Fruit fly (Drosophila melanogaster) whole organism, embryonic: ENCODE data around the gene CG11695.

Experiments used
- Atf3 ChIP-seq: fragments of 200-800 bp; sonication (Bioruptor generic); optimal IDR thresholded peaks from 3 replicates; lab custom pipeline; 2016; ENCODE audit warnings: missing biosample characterization, missing genetic modification characterization
- Awh ChIP-seq: fragments of 200-800 bp; sonication (Bioruptor generic); IDR thresholded peaks from 2 replicates; pipeline ENCODE4, ENCODE4 v1.3.6; 2022; ENCODE audit warnings: missing biosample characterization, missing genetic modification characterization
- CG10321 ChIP-seq: fragments of 200-800 bp; sonication (Bioruptor generic); IDR thresholded peaks from 2 replicates; pipeline ENCODE4 v1.3.6; 2022; ENCODE audit warnings: missing biosample characterization, missing genetic modification characterization
- CG12071 ChIP-seq: fragments of 200-800 bp; sonication (Bioruptor generic); optimal IDR thresholded peaks from 3 replicates; lab custom pipeline; 2018; ENCODE audit warnings: missing biosample characterization, mild to moderate bottlenecking, missing genetic modification characterization
- CG14667 ChIP-seq: fragments of 200-800 bp; sonication (Bioruptor generic); IDR thresholded peaks from 2 replicates; pipeline ENCODE4 v1.3.6; 2022; ENCODE audit warnings: missing biosample characterization, missing genetic modification characterization
- CG14860 ChIP-seq: fragments of 200-800 bp; sonication (Bioruptor generic); IDR thresholded peaks from 3 replicates; pipeline ENCODE4 v1.3.6; 2022; ENCODE audit warnings: missing biosample characterization, missing genetic modification characterization; ENCODE audit not compliant: partially characterized antibody
- CG15601 ChIP-seq: fragments of 200-800 bp; sonication (Bioruptor generic); optimal IDR thresholded peaks from 3 replicates; lab custom pipeline; 2019; ENCODE audit warnings: missing biosample characterization, mild to moderate bottlenecking, missing genetic modification characterization, moderate library complexity
- CG18476 ChIP-seq: fragments of 200-800 bp; sonication (Bioruptor generic); optimal IDR thresholded peaks from 2 replicates; lab custom pipeline; 2016; ENCODE audit warnings: missing biosample characterization, mild to moderate bottlenecking, missing genetic modification characterization
- CG2889 ChIP-seq: fragments of 200-800 bp; sonication (Bioruptor generic); IDR thresholded peaks from 3 replicates; pipeline ENCODE4 v1.3.6; 2022; ENCODE audit warnings: missing biosample characterization, missing genetic modification characterization
- CG30403 ChIP-seq: fragments of 200-800 bp; sonication (Bioruptor generic); optimal IDR thresholded peaks from 3 replicates; lab custom pipeline; 2016; ENCODE audit warnings: missing biosample characterization, missing genetic modification characterization
- CG32767 ChIP-seq: fragments of 200-800 bp; sonication (Bioruptor generic); IDR thresholded peaks from 2 replicates; pipeline ENCODE4 v1.3.6; 2022; ENCODE audit warnings: missing biosample characterization, missing genetic modification characterization
- CG3838 ChIP-seq: fragments of 200-800 bp; sonication (Bioruptor generic); optimal IDR thresholded peaks from 3 replicates; lab custom pipeline; 2016; ENCODE audit warnings: missing biosample characterization, missing genetic modification characterization
- CG3995 ChIP-seq: fragments of 200-800 bp; sonication (Bioruptor generic); optimal IDR thresholded peaks from 3 replicates; lab custom pipeline; 2016; ENCODE audit warnings: missing biosample characterization, missing genetic modification characterization
- CG5953 ChIP-seq: fragments of 200-800 bp; sonication (Bioruptor generic); IDR thresholded peaks from 2 replicates; pipeline ENCODE4 v1.3.6; 2022; ENCODE audit warnings: missing biosample characterization, missing genetic modification characterization
- CG7987 ChIP-seq: fragments of 200-800 bp; sonication (Bioruptor generic); optimal IDR thresholded peaks from 2 replicates; lab custom pipeline; 2018; ENCODE audit warnings: missing biosample characterization, mild to moderate bottlenecking, missing genetic modification characterization, moderate library complexity
- CG8388 ChIP-seq: fragments of 200-800 bp; sonication (Bioruptor generic); optimal IDR thresholded peaks from 2 replicates; lab custom pipeline; 2019; ENCODE audit warnings: missing biosample characterization, mild to moderate bottlenecking, missing genetic modification characterization, moderate library complexity
- CG9215 ChIP-seq: fragments of 200-800 bp; sonication (Bioruptor generic); IDR thresholded peaks from 2 replicates; pipeline ENCODE4 v1.3.6; 2022; ENCODE audit warnings: missing biosample characterization, missing genetic modification characterization
- Camta ChIP-seq: fragments of 200-800 bp; sonication (Bioruptor generic); optimal IDR thresholded peaks from 2 replicates; lab custom pipeline; 2016; ENCODE audit warnings: missing biosample characterization, missing genetic modification characterization
- Doc3 ChIP-seq: fragments of 200-800 bp; sonication (Bioruptor generic); IDR thresholded peaks from 3 replicates; pipeline ENCODE4 v1.3.6; 2022; ENCODE audit warnings: missing biosample characterization, missing genetic modification characterization; ENCODE audit not compliant: partially characterized antibody
- Eip74EF ChIP-seq, 2 experiments: fragments of 200-800 bp in 1 of 2; fragments of >200 bp in 1 of 2; sonication (Bioruptor generic) in 1 of 2; optimal IDR thresholded peaks; 2 replicates each; lab custom pipeline; 2017 to 2019; ENCODE audit warnings: missing biosample characterization in 2 of 2, missing genetic modification characterization in 2 of 2, mild to moderate bottlenecking in 1 of 2, moderate library complexity in 1 of 2
- MESR4 ChIP-seq: fragments of 200-800 bp; sonication (Bioruptor generic); optimal IDR thresholded peaks from 2 replicates; lab custom pipeline; 2018; ENCODE audit warnings: missing biosample characterization, mild to moderate bottlenecking, missing genetic modification characterization, moderate library complexity
- Oli ChIP-seq: fragments of 200-800 bp; sonication (Bioruptor generic); optimal IDR thresholded peaks from 2 replicates; lab custom pipeline; 2018; ENCODE audit warnings: missing biosample characterization, mild to moderate bottlenecking, missing genetic modification characterization, moderate library complexity
- Side ChIP-seq: fragments of 200-800 bp; sonication (Bioruptor generic); optimal IDR thresholded peaks from 2 replicates; lab custom pipeline; 2016; ENCODE audit warnings: missing biosample characterization, missing genetic modification characterization
- Ssrp ChIP-seq: fragments of 200-800 bp; sonication (Bioruptor generic); optimal IDR thresholded peaks from 2 replicates; lab custom pipeline; 2018; ENCODE audit warnings: missing biosample characterization, mild to moderate bottlenecking, missing genetic modification characterization, moderate library complexity
- Xbp1 ChIP-seq: fragments of 200-800 bp; sonication (Bioruptor generic); optimal IDR thresholded peaks from 3 replicates; lab custom pipeline; 2016; ENCODE audit warnings: missing biosample characterization, mild to moderate bottlenecking, missing genetic modification characterization
- ara ChIP-seq: fragments of 200-800 bp; sonication (Bioruptor generic); IDR thresholded peaks from 2 replicates; pipeline ENCODE4 v1.3.6; 2022; ENCODE audit warnings: missing biosample characterization, missing genetic modification characterization
- bcd ChIP-seq: fragments of 200-800 bp; sonication (Bioruptor generic); optimal IDR thresholded peaks from 2 replicates; lab custom pipeline; 2017; ENCODE audit warnings: missing biosample characterization, mild to moderate bottlenecking, missing genetic modification characterization
- bowl ChIP-seq: fragments of 200-800 bp; sonication (Bioruptor generic); IDR thresholded peaks from 2 replicates; pipeline ENCODE4 v1.3.6; 2022; ENCODE audit warnings: missing biosample characterization, missing genetic modification characterization
- cato ChIP-seq: fragments of 200-800 bp; sonication (Bioruptor generic); optimal IDR thresholded peaks from 2 replicates; lab custom pipeline; 2016; ENCODE audit warnings: missing biosample characterization, missing genetic modification characterization, borderline replicate concordance
- caup ChIP-seq: fragments of 200-800 bp; sonication (Bioruptor generic); optimal IDR thresholded peaks from 3 replicates; lab custom pipeline; 2017; ENCODE audit warnings: missing biosample characterization, mild to moderate bottlenecking, missing genetic modification characterization, moderate library complexity; ENCODE audit not compliant: severe bottlenecking
- cg ChIP-seq: fragments of 200-800 bp; sonication (Bioruptor generic); optimal IDR thresholded peaks from 3 replicates; lab custom pipeline; 2019; ENCODE audit warnings: missing biosample characterization, mild to moderate bottlenecking, missing genetic modification characterization, moderate library complexity
- dan ChIP-seq: fragments of 200-800 bp; sonication (Bioruptor generic); IDR thresholded peaks from 2 replicates; pipeline ENCODE4 v1.3.6; 2022; ENCODE audit warnings: missing biosample characterization, missing genetic modification characterization
- dimm ChIP-seq: fragments of 200-800 bp; sonication (Bioruptor generic); IDR thresholded peaks from 2 replicates; pipeline ENCODE4 v1.3.6; 2022; ENCODE audit warnings: missing biosample characterization, missing genetic modification characterization
- dmrt11E ChIP-seq: fragments of 200-800 bp; sonication (Bioruptor generic); optimal IDR thresholded peaks from 3 replicates; lab custom pipeline; 2018; ENCODE audit warnings: missing biosample characterization, mild to moderate bottlenecking, missing genetic modification characterization, moderate library complexity
- fd102C ChIP-seq: fragments of 200-800 bp; sonication (Bioruptor generic); optimal IDR thresholded peaks from 2 replicates; lab custom pipeline; 2018; ENCODE audit warnings: missing biosample characterization, mild to moderate bottlenecking, missing genetic modification characterization, moderate library complexity
- gt ChIP-seq: fragments of 200-800 bp; sonication (Bioruptor generic); IDR thresholded peaks from 2 replicates; pipeline ENCODE4 v1.3.6; 2022; ENCODE audit warnings: missing biosample characterization, missing genetic modification characterization
- hkb ChIP-seq, 2 experiments: fragments of 200-800 bp in 1 of 2; fragments of >200 bp in 1 of 2; sonication (Bioruptor generic) in 1 of 2; IDR thresholded peaks in 1 of 2; optimal IDR thresholded peaks in 1 of 2; 2 replicates each; pipeline versions ENCODE4 v1.3.6 to Lab custom; 2017 to 2022; ENCODE audit warnings: missing biosample characterization in 1 of 2, missing genetic modification characterization in 1 of 2
- jigr1 ChIP-seq: fragments of 200-800 bp; sonication (Bioruptor generic); IDR thresholded peaks from 3 replicates; pipeline ENCODE4 v1.3.6; 2022; ENCODE audit warnings: missing biosample characterization, missing genetic modification characterization
- pho ChIP-seq: fragments of 200-800 bp; sonication (Bioruptor generic); optimal IDR thresholded peaks from 2 replicates; lab custom pipeline; 2016; ENCODE audit warnings: missing biosample characterization, missing genetic modification characterization
- pnt ChIP-seq: fragments of 200-800 bp; sonication (Bioruptor generic); optimal IDR thresholded peaks from 3 replicates; lab custom pipeline; 2016; ENCODE audit warnings: missing biosample characterization, missing genetic modification characterization
- salm ChIP-seq: fragments of 200-800 bp; sonication (Bioruptor generic); optimal IDR thresholded peaks from 2 replicates; lab custom pipeline; 2018; ENCODE audit warnings: missing biosample characterization, mild to moderate bottlenecking, missing genetic modification characterization
- sd ChIP-seq: fragments of 200-800 bp; sonication (Bioruptor generic); optimal IDR thresholded peaks from 3 replicates; lab custom pipeline; 2018; ENCODE audit warnings: missing biosample characterization, mild to moderate bottlenecking, missing genetic modification characterization, moderate library complexity
- slou ChIP-seq: fragments of 200-800 bp; sonication (Bioruptor generic); optimal IDR thresholded peaks from 3 replicates; lab custom pipeline; 2016; ENCODE audit warnings: missing biosample characterization, missing genetic modification characterization
- stc ChIP-seq: fragments of 200-800 bp; sonication (Bioruptor generic); IDR thresholded peaks from 2 replicates; pipeline ENCODE4 v1.3.6; 2022; ENCODE audit warnings: missing biosample characterization, missing genetic modification characterization
- tap ChIP-seq: fragments of 200-800 bp; optimal IDR thresholded peaks from 3 replicates; lab custom pipeline; 2019; ENCODE audit warnings: missing biosample characterization, mild to moderate bottlenecking, missing genetic modification characterization, moderate library complexity
- tll ChIP-seq, 2 experiments: fragments of 200-800 bp in 1 of 2; fragments of >200 bp in 1 of 2; sonication (Bioruptor generic) in 1 of 2; optimal IDR thresholded peaks; 2 replicates each; lab custom pipeline; 2017 to 2019; ENCODE audit warnings: missing biosample characterization in 2 of 2, missing genetic modification characterization in 2 of 2, mild to moderate bottlenecking in 1 of 2, moderate library complexity in 1 of 2
- zf30C ChIP-seq: fragments of 200-800 bp; sonication (Bioruptor generic); optimal IDR thresholded peaks from 3 replicates; lab custom pipeline; 2018; ENCODE audit warnings: missing biosample characterization, mild to moderate bottlenecking, missing genetic modification characterization
- zfh1 ChIP-seq: fragments of 200-800 bp; sonication (Bioruptor generic); IDR thresholded peaks from 3 replicates; pipeline ENCODE4 v1.3.6; 2022; ENCODE audit warnings: missing biosample characterization, missing genetic modification characterization

CG11695 gene

dm6 chrX:11528026-11528702, 48.5 kb upstream of the CG11695 start (continued):
- TF ChIP-seq MESR4 (no peak), Side (GFP tag; lab: Kevin White, UChicago) (no peak), Ssrp (tag; lab: Kevin White, UChicago) (peak; percentile 85), sd (tag; lab: Kevin White, UChicago) (no peak), CG18476 (peak; percentile 51), zfh1 (GFP tag; lab: Robert Waterston, UW) (peak; percentile 86; the same call in 2 of the 3 replicates), fd102C (no peak), dimm (GFP tag; lab: Robert Waterston, UW) (no peak), Eip74EF (GFP tag; optimal IDR thresholded peaks at IDR 0.05; lab: Kevin White, UChicago) (peak in 1 of 2 experiments; percentile 81), bcd (peak; percentile 69), CG7987 (GFP tag; lab: Kevin White, UChicago) (peak; percentile 22), CG9215 (GFP tag; lab: Robert Waterston, UW) (peak; percentile 43; the same call in 1 of the 2 replicates), CG12071 (GFP tag; lab: Kevin White, UChicago) (peak; percentile 38), dmrt11E (tag; lab: Kevin White, UChicago) (peak; percentile 92), CG3995 (no peak), CG8388 (peak; percentile 81), CG14667 (peak; percentile 60), Atf3 (GFP tag; lab: Kevin White, UChicago) (peak; percentile 30), CG5953 (peak; percentile 43; the same call in 1 of the 2 replicates), Camta (GFP tag; lab: Kevin White, UChicago) (peak; percentile 42), CG3838 (GFP tag; lab: Kevin White, UChicago) (peak; percentile 25), salm (peak; percentile 64), zf30C (no peak), jigr1 (GFP tag; lab: Robert Waterston, UW) (0 out of 3 replicates have a peak, but pooled peaks have one; percentile 26), tap (tag; lab: Kevin White, UChicago) (peak; percentile 78), CG32767 (GFP tag; lab: Robert Waterston, UW) (peak; percentile 75), CG30403 (peak; percentile 73), stc (GFP tag; lab: Robert Waterston, UW) (peak; percentile 36; the same call in 1 of the 2 replicates), Xbp1 (GFP tag; lab: Kevin White, UChicago) (peak; percentile 71), ara (GFP tag; lab: Robert Waterston, UW) (peak; percentile 90), gt (GFP tag; lab: Robert Waterston, UW) (peak; percentile 48; the same call in 1 of the 2 replicates), CG10321 (GFP tag; lab: Robert Waterston, UW) (0 out of 2 replicates have a peak, but pooled peaks have one; percentile 12), hkb (optimal IDR thresholded peaks at IDR 0.05; lab: Kevin White, UChicago) (no peak), hkb (GFP tag; IDR thresholded peaks at IDR 0.05; lab: Robert Waterston, UW) (peak; percentile 79), CG15601 (tag; lab: Kevin White, UChicago) (peak; percentile 91), dan (GFP tag; lab: Robert Waterston, UW) (peak; percentile 72; the same call in 1 of the 2 replicates), slou (GFP tag; lab: Kevin White, UChicago) (peak; percentile 6), caup (GFP tag; lab: Kevin White, UChicago) (peak; percentile 12), pho (no peak), CG2889 (no peak), bowl (0 out of 2 replicates have a peak, but pooled peaks have one; percentile 12), Oli (tag; lab: Kevin White, UChicago) (peak; percentile 83), cg (no peak), cato (GFP tag; lab: Kevin White, UChicago) (peak; percentile 46), CG14860 (GFP tag; lab: Robert Waterston, UW) (no peak), pnt (GFP tag; lab: Kevin White, UChicago) (peak; percentile 47), tll (GFP tag; optimal IDR thresholded peaks at IDR 0.05; lab: Kevin White, UChicago) (no peak), Doc3 (GFP tag; lab: Robert Waterston, UW) (no peak), Awh (GFP tag; lab: Robert Waterston, UW) (peak; percentile 82)
